Worm (Caenorhabditis elegans) whole organism, early embryonic: ENCODE measurements around the gene sre-35.

Experiments used
- B0310.2 ChIP-seq: sonication (generic microtip); optimal IDR thresholded peaks from 2 replicates; lab custom pipeline; 2016; ENCODE audit warnings: mild to moderate bottlenecking, missing genetic modification characterization, missing compliant biosample characterization
- F13C5.2 ChIP-seq: sonication (generic microtip); optimal IDR thresholded peaks from 2 replicates; lab custom pipeline; 2017; ENCODE audit warnings: mild to moderate bottlenecking, missing genetic modification characterization, inconsistent platforms, missing compliant biosample characterization
- aly-1 ChIP-seq: sonication (generic microtip); optimal IDR thresholded peaks from 2 replicates; lab custom pipeline; 2016; ENCODE audit warnings: missing genetic modification characterization, missing compliant biosample characterization
- ama-1 ChIP-seq: fragments of 150-350 bp; optimal IDR thresholded peaks from 2 replicates; lab custom pipeline; 2014
- ceh-36 ChIP-seq: sonication (generic microtip); optimal IDR thresholded peaks from 2 replicates; lab custom pipeline; 2016; ENCODE audit warnings: missing genetic modification characterization, inconsistent platforms, missing compliant biosample characterization
- flt-1 ChIP-seq: fragments of 200-800 bp; sonication (Bioruptor generic); IDR thresholded peaks from 2 replicates; pipeline ENCODE4 v1.3.6; 2022; ENCODE audit warnings: missing genetic modification characterization, missing compliant biosample characterization
- hmbx-1 ChIP-seq: sonication (generic microtip); optimal IDR thresholded peaks from 2 replicates; lab custom pipeline; 2016; ENCODE audit warnings: mild to moderate bottlenecking, missing genetic modification characterization, missing compliant biosample characterization
- hmg-4 ChIP-seq: fragments of 200-800 bp; sonication (Bioruptor generic); optimal IDR thresholded peaks from 2 replicates; lab custom pipeline; 2018; ENCODE audit warnings: mild to moderate bottlenecking, missing genetic modification characterization, missing compliant biosample characterization
- hnd-1 ChIP-seq: sonication (generic microtip); optimal IDR thresholded peaks from 2 replicates; lab custom pipeline; 2016; ENCODE audit warnings: missing genetic modification characterization, missing compliant biosample characterization
- pes-1 ChIP-seq: fragments of 200-800 bp; sonication (Bioruptor generic); IDR thresholded peaks from 2 replicates; pipeline ENCODE4 v1.3.6; 2022; ENCODE audit warnings: missing genetic modification reagents, missing genetic modification characterization, missing compliant biosample characterization
- scrt-1 ChIP-seq: fragments of 200-800 bp; sonication (Bioruptor generic); IDR thresholded peaks from 2 replicates; pipeline ENCODE4 v1.3.6; 2022; ENCODE audit warnings: missing genetic modification characterization, missing compliant biosample characterization
- tbx-11 ChIP-seq: fragments of 200-800 bp; sonication (Bioruptor generic); IDR thresholded peaks from 2 replicates; pipeline ENCODE4 v1.3.6; 2022; ENCODE audit warnings: missing genetic modification characterization, missing compliant biosample characterization
- tra-4 ChIP-seq: sonication (generic microtip); optimal IDR thresholded peaks from 2 replicates; lab custom pipeline; 2017; ENCODE audit warnings: missing genetic modification characterization, missing compliant biosample characterization

- no peak for TF ChIP-seq ceh-36
- no peak for TF ChIP-seq hmg-4 (GFP tag; lab: Kevin White, UChicago)
- no peak for TF ChIP-seq scrt-1
- no peak for TF ChIP-seq hmbx-1 (tag; lab: Kevin White, UChicago)
- no peak for TF ChIP-seq ama-1 (lab: Kevin White, UChicago)
- TF ChIP-seq tra-4 (tag; lab: Kevin White, UChicago), result no peak
- TF ChIP-seq B0310.2 (tag; lab: Kevin White, UChicago), result no peak
- TF ChIP-seq flt-1, result no peak
- TF ChIP-seq pes-1, result no peak
- no peak for TF ChIP-seq F13C5.2 (tag; lab: Kevin White, UChicago)
- no peak for TF ChIP-seq tbx-11
- TF ChIP-seq aly-1 (tag; lab: Kevin White, UChicago), result no peak
- TF ChIP-seq hnd-1 (tag; lab: Kevin White, UChicago), result no peak
Observed at ce11 chrII:12417996-12418395, 34.7 kb downstream of the sre-35 start.
